Worm (Caenorhabditis elegans) whole organism, L1 larva: ENCODE measurements around the gene coq-8.
A peak's percentile ranks its signal among the peaks of the same experiment; 100 is the strongest.

Source experiments
- C16A3.4 ChIP-seq: fragments of 150-350 bp; optimal IDR thresholded peaks from 2 replicates; lab custom pipeline; 2014; ENCODE audit warnings: missing biosample characterization, missing genetic modification characterization
- aha-1 ChIP-seq: fragments of 150-350 bp; optimal IDR thresholded peaks from 2 replicates; lab custom pipeline; 2014; ENCODE audit warnings: missing biosample characterization, missing genetic modification characterization
- alr-1 ChIP-seq: fragments of 200-800 bp; sonication (Bioruptor generic); optimal IDR thresholded peaks from 2 replicates; lab custom pipeline; 2018; ENCODE audit warnings: borderline replicate concordance, mild to moderate bottlenecking, missing genetic modification characterization, missing compliant biosample characterization
- aly-2 ChIP-seq: fragments of 150-350 bp; optimal IDR thresholded peaks from 2 replicates; lab custom pipeline; 2014; ENCODE audit warnings: missing biosample characterization, missing genetic modification characterization
- ama-1 ChIP-seq: fragments of 150-350 bp; optimal IDR thresholded peaks from 2 replicates; lab custom pipeline; 2014
- blmp-1 ChIP-seq: fragments of 150-350 bp; optimal IDR thresholded peaks from 2 replicates; lab custom pipeline; 2014; ENCODE audit warnings: missing biosample characterization, missing genetic modification characterization
- ceh-63 ChIP-seq: fragments of 200-800 bp; sonication (Bioruptor generic); optimal IDR thresholded peaks from 2 replicates; lab custom pipeline; 2018; ENCODE audit warnings: mild to moderate bottlenecking, missing genetic modification characterization, missing compliant biosample characterization
- ceh-88 ChIP-seq: fragments of 200-800 bp; sonication (Bioruptor generic); IDR thresholded peaks from 2 replicates; pipeline ENCODE4 v1.3.6; 2022; ENCODE audit warnings: missing genetic modification characterization, missing compliant biosample characterization
- ceh-90 ChIP-seq: sonication (generic microtip); optimal IDR thresholded peaks from 2 replicates; lab custom pipeline; 2016; ENCODE audit warnings: missing genetic modification characterization, missing compliant biosample characterization
- dpl-1 ChIP-seq, 3 experiments: fragments of 150-350 bp in 2 of 3; sonication (generic microtip) in 1 of 3; optimal IDR thresholded peaks; 2 replicates each; lab custom pipeline; 2014 to 2017; ENCODE audit warnings: missing biosample characterization in 3 of 3, missing genetic modification characterization in 3 of 3, missing genetic modification reagents in 3 of 3
- dsc-1 ChIP-seq: sonication (generic microtip); optimal IDR thresholded peaks from 2 replicates; lab custom pipeline; 2016; ENCODE audit warnings: mild to moderate bottlenecking, missing genetic modification characterization, missing compliant biosample characterization
- efl-1 ChIP-seq, 4 experiments: fragments of 150-350 bp; optimal IDR thresholded peaks in 3 of 4; peaks in 1 of 4; 1 replicate in 1 of 4; 2 replicates in 3 of 4; lab custom pipeline; 2014; ENCODE audit warnings: missing biosample characterization in 2 of 4, missing genetic modification characterization in 2 of 4, missing genetic modification reagents in 2 of 4
- efl-3 ChIP-seq: fragments of 200-800 bp; sonication (Bioruptor generic); optimal IDR thresholded peaks from 2 replicates; lab custom pipeline; 2018; ENCODE audit warnings: mild to moderate bottlenecking, missing genetic modification characterization, missing compliant biosample characterization
- fkh-10 ChIP-seq: sonication (generic microtip); optimal IDR thresholded peaks from 2 replicates; lab custom pipeline; 2017; ENCODE audit warnings: missing biosample characterization, missing genetic modification reagents, missing genetic modification characterization
- fkh-4 ChIP-seq: sonication (generic microtip); optimal IDR thresholded peaks from 2 replicates; lab custom pipeline; 2016; ENCODE audit warnings: missing compliant biosample characterization, missing genetic modification characterization, borderline replicate concordance
- fkh-8 ChIP-seq: sonication (generic microtip); optimal IDR thresholded peaks from 2 replicates; lab custom pipeline; 2016; ENCODE audit warnings: mild to moderate bottlenecking, missing genetic modification characterization, missing compliant biosample characterization
- fos-1 ChIP-seq: fragments of 150-350 bp; optimal IDR thresholded peaks from 2 replicates; lab custom pipeline; 2014; ENCODE audit warnings: missing biosample characterization, missing genetic modification characterization
- grh-1 ChIP-seq: fragments of 200-800 bp; sonication (Bioruptor generic); IDR thresholded peaks from 2 replicates; pipeline ENCODE4 v1.3.6; 2022; ENCODE audit warnings: missing genetic modification reagents, missing genetic modification characterization, missing compliant biosample characterization
- hlh-17 ChIP-seq: fragments of 200-800 bp; sonication (Bioruptor generic); optimal IDR thresholded peaks from 2 replicates; lab custom pipeline; 2018; ENCODE audit warnings: missing genetic modification characterization, mild to moderate bottlenecking, missing compliant biosample characterization, moderate library complexity, borderline replicate concordance
- hlh-4 ChIP-seq: sonication (generic microtip); optimal IDR thresholded peaks from 2 replicates; lab custom pipeline; 2016; ENCODE audit warnings: mild to moderate bottlenecking, missing genetic modification characterization, missing compliant biosample characterization
- isw-1 ChIP-seq: fragments of 200-800 bp; sonication (Bioruptor generic); IDR thresholded peaks from 2 replicates; pipeline ENCODE4 v1.3.6; 2022; ENCODE audit warnings: missing genetic modification characterization, missing compliant biosample characterization
- jun-1 ChIP-seq: fragments of 150-350 bp; optimal IDR thresholded peaks from 2 replicates; lab custom pipeline; 2014; ENCODE audit warnings: missing biosample characterization, missing genetic modification reagents, missing genetic modification characterization
- lin-13 ChIP-seq: fragments of 150-350 bp; optimal IDR thresholded peaks from 2 replicates; lab custom pipeline; 2014; ENCODE audit warnings: missing biosample characterization, missing genetic modification reagents, missing genetic modification characterization
- lin-15B ChIP-seq: fragments of 150-350 bp; sonication (generic microtip); optimal IDR thresholded peaks from 3 replicates; lab custom pipeline; 2014; ENCODE audit warnings: missing biosample characterization, missing genetic modification characterization
- lin-35 ChIP-seq, 2 experiments: fragments of 150-350 bp; optimal IDR thresholded peaks; 2 replicates each; lab custom pipeline; 2014; ENCODE audit warnings: missing biosample characterization in 2 of 2, missing genetic modification characterization in 2 of 2, missing genetic modification reagents in 2 of 2
- lin-39 ChIP-seq: fragments of 150-350 bp; optimal IDR thresholded peaks from 2 replicates; lab custom pipeline; 2014; ENCODE audit warnings: missing biosample characterization, missing genetic modification reagents, missing genetic modification characterization
- lsy-2 ChIP-seq, 2 experiments: fragments of 150-350 bp; optimal IDR thresholded peaks; 2 replicates each; lab custom pipeline; 2014; ENCODE audit warnings: missing biosample characterization in 2 of 2, missing genetic modification characterization in 2 of 2
- mdl-1 ChIP-seq, 2 experiments: fragments of 150-350 bp; optimal IDR thresholded peaks; 2 replicates each; lab custom pipeline; 2014 to 2017; ENCODE audit warnings: missing biosample characterization in 2 of 2, missing genetic modification characterization in 2 of 2, inconsistent platforms in 1 of 2
- mep-1 ChIP-seq: fragments of 150-350 bp; optimal IDR thresholded peaks from 2 replicates; lab custom pipeline; 2014; ENCODE audit warnings: missing biosample characterization, missing genetic modification characterization
- nhr-19 ChIP-seq: fragments of 200-800 bp; sonication (Bioruptor generic); conservative IDR thresholded peaks from 2 replicates; pipeline ENCODE4 v1.3.6; 2022; ENCODE audit warnings: missing genetic modification characterization, missing compliant biosample characterization
- nhr-20 ChIP-seq: sonication (generic microtip); optimal IDR thresholded peaks from 2 replicates; lab custom pipeline; 2016; ENCODE audit warnings: mild to moderate bottlenecking, missing genetic modification characterization, missing compliant biosample characterization
- nhr-47 ChIP-seq: sonication (generic microtip); optimal IDR thresholded peaks from 2 replicates; lab custom pipeline; 2016; ENCODE audit warnings: mild to moderate bottlenecking, missing genetic modification characterization, moderate library complexity, missing compliant biosample characterization
- nhr-77 ChIP-seq: fragments of 150-350 bp; optimal IDR thresholded peaks from 2 replicates; lab custom pipeline; 2014; ENCODE audit warnings: missing biosample characterization, missing genetic modification characterization
- nhr-85 ChIP-seq: sonication (generic microtip); peaks from one replicate; lab custom pipeline; 2016; ENCODE audit warnings: missing genetic modification characterization, inconsistent platforms, missing compliant biosample characterization
- nhr-90 ChIP-seq: sonication (generic microtip); optimal IDR thresholded peaks from 2 replicates; lab custom pipeline; 2016; ENCODE audit warnings: mild to moderate bottlenecking, missing genetic modification characterization, missing compliant biosample characterization; ENCODE audit not compliant: poor library complexity
- pax-3 ChIP-seq: fragments of 200-800 bp; sonication (Bioruptor generic); optimal IDR thresholded peaks from 2 replicates; lab custom pipeline; 2018; ENCODE audit warnings: mild to moderate bottlenecking, missing genetic modification characterization, moderate library complexity, missing compliant biosample characterization
- pqm-1 ChIP-seq: sonication (generic microtip); optimal IDR thresholded peaks from 3 replicates; lab custom pipeline; 2017; ENCODE audit warnings: missing biosample characterization, missing genetic modification characterization
- sox-4 ChIP-seq: sonication (generic microtip); optimal IDR thresholded peaks from 2 replicates; lab custom pipeline; 2016; ENCODE audit warnings: missing genetic modification characterization, missing compliant biosample characterization
- sptf-1 ChIP-seq: fragments of 150-350 bp; optimal IDR thresholded peaks from 2 replicates; lab custom pipeline; 2014; ENCODE audit warnings: missing biosample characterization, missing genetic modification characterization
- swsn-7 ChIP-seq: sonication (generic microtip); optimal IDR thresholded peaks from 2 replicates; lab custom pipeline; 2016; ENCODE audit warnings: missing genetic modification characterization, missing compliant biosample characterization
- tbx-2 ChIP-seq: sonication (generic microtip); optimal IDR thresholded peaks from 2 replicates; lab custom pipeline; 2016; ENCODE audit warnings: missing genetic modification characterization, missing compliant biosample characterization
- tlp-1 ChIP-seq: fragments of 150-350 bp; optimal IDR thresholded peaks from 2 replicates; lab custom pipeline; 2014; ENCODE audit warnings: missing biosample characterization, missing genetic modification characterization
- unc-130 ChIP-seq: fragments of 150-350 bp; optimal IDR thresholded peaks from 2 replicates; lab custom pipeline; 2017; ENCODE audit warnings: missing biosample characterization, missing genetic modification characterization, inconsistent platforms
- unc-30 ChIP-seq: sonication (generic microtip); optimal IDR thresholded peaks from 2 replicates; lab custom pipeline; 2017; ENCODE audit warnings: missing biosample characterization, missing genetic modification characterization
- unc-86 ChIP-seq: sonication (generic microtip); optimal IDR thresholded peaks from 2 replicates; lab custom pipeline; 2016; ENCODE audit warnings: missing genetic modification characterization, missing compliant biosample characterization
- unc-98 ChIP-seq: fragments of 200-800 bp; sonication (Bioruptor generic); IDR thresholded peaks from 2 replicates; pipeline ENCODE4 v1.3.6; 2022; ENCODE audit warnings: missing genetic modification characterization, missing compliant biosample characterization
- zag-1 ChIP-seq: fragments of 150-350 bp; optimal IDR thresholded peaks from 2 replicates; lab custom pipeline; 2014; ENCODE audit warnings: missing biosample characterization, missing genetic modification characterization
- zip-4 ChIP-seq: fragments of 200-800 bp; sonication (Bioruptor generic); optimal IDR thresholded peaks from 2 replicates; lab custom pipeline; 2018; ENCODE audit warnings: mild to moderate bottlenecking, missing genetic modification characterization, moderate library complexity, missing compliant biosample characterization
- ztf-11 ChIP-seq, 2 experiments: sonication (generic microtip); optimal IDR thresholded peaks; 2 replicates each; lab custom pipeline; 2016 to 2017; ENCODE audit warnings: missing genetic modification characterization in 2 of 2, missing biosample characterization in 1 of 2, missing compliant biosample characterization in 1 of 2
- ztf-4 ChIP-seq: fragments of 150-350 bp; optimal IDR thresholded peaks from 2 replicates; lab custom pipeline; 2014; ENCODE audit warnings: missing biosample characterization, missing genetic modification characterization

The coq-8 gene

ce11 chrIII:4859039-4859438, 4.2 kb upstream of the coq-8 start, which contains the start of gene C35D10.6:
TSS of gene C35D10.6 (plus strand) at chrIII:4859339.
- TF ChIP-seq unc-98 (GFP tag; lab: Robert Waterston, UW) = no peak
- TF ChIP-seq efl-1 (optimal IDR thresholded peaks at IDR 0.05; lab: Kevin White, UChicago) = no peak
- TF ChIP-seq efl-1 (GFP tag; optimal IDR thresholded peaks at IDR 0.05 in 1 of 2; lab: Kevin White, UChicago) = peak in 1 of 2 experiments; percentile 76
- no peak for TF ChIP-seq lsy-2 (tag; optimal IDR thresholded peaks at IDR 0.05; lab: Kevin White, UChicago)

- TF ChIP-seq nhr-90 (tag; lab: Kevin White, UChicago) = peak; percentile 48
- no peak for TF ChIP-seq lin-15B (tag; lab: Kevin White, UChicago)
- TF ChIP-seq hlh-17 (GFP tag; lab: Kevin White, UChicago) = no peak
- no peak for TF ChIP-seq lin-35 (GFP tag; optimal IDR thresholded peaks at IDR 0.05; lab: Kevin White, UChicago)
- TF ChIP-seq lin-39 (tag; lab: Kevin White, UChicago) = no peak
- no peak for TF ChIP-seq isw-1 (GFP tag; lab: Robert Waterston, UW)
- TF ChIP-seq aha-1 (tag; lab: Kevin White, UChicago) = no peak
- no peak for TF ChIP-seq swsn-7 (tag; lab: Kevin White, UChicago)
- TF ChIP-seq unc-130 (tag; lab: Kevin White, UChicago) = no peak
- no peak for TF ChIP-seq efl-3 (GFP tag; lab: Kevin White, UChicago)
- TF ChIP-seq unc-30 (tag; lab: Kevin White, UChicago) = no peak
- peak; percentile 20 for TF ChIP-seq tbx-2 (tag; lab: Kevin White, UChicago)
- peak; percentile 42 for TF ChIP-seq nhr-47 (tag; lab: Kevin White, UChicago)
- TF ChIP-seq tlp-1 (tag; lab: Kevin White, UChicago) = no peak
- no peak for TF ChIP-seq fkh-4 (tag; lab: Kevin White, UChicago)
- no peak for TF ChIP-seq blmp-1 (tag; lab: Kevin White, UChicago)
- TF ChIP-seq nhr-20 (tag; lab: Kevin White, UChicago) = peak; percentile 12
- no peak for TF ChIP-seq zip-4
- TF ChIP-seq unc-98 (GFP tag; lab: Robert Waterston, UW) = no peak
- no peak for TF ChIP-seq ama-1
- no peak for TF ChIP-seq fkh-8 (tag; lab: Kevin White, UChicago)
- no peak for TF ChIP-seq unc-86 (tag; lab: Kevin White, UChicago)
- TF ChIP-seq efl-1 (optimal IDR thresholded peaks at IDR 0.05; lab: Kevin White, UChicago) = no peak
- peak in 1 of 2 experiments; percentile 27 for TF ChIP-seq efl-1 (GFP tag; optimal IDR thresholded peaks at IDR 0.05 in 1 of 2; lab: Kevin White, UChicago)
- no peak for TF ChIP-seq nhr-85 (tag; lab: Kevin White, UChicago)
- TF ChIP-seq grh-1 = no peak
- TF ChIP-seq mep-1 (tag; lab: Kevin White, UChicago) = no peak
- TF ChIP-seq hlh-4 = no peak
- TF ChIP-seq sptf-1 = no peak
- TF ChIP-seq C16A3.4 (tag; lab: Kevin White, UChicago) = no peak
- TF ChIP-seq dpl-1 (GFP tag; optimal IDR thresholded peaks at IDR 0.05; lab: Kevin White, UChicago) = peak in 2 of 3 experiments; percentile 4 to 17
- TF ChIP-seq dsc-1 = peak; percentile 7
- no peak for TF ChIP-seq fkh-10 (GFP tag; lab: Kevin White, UChicago)
- no peak for TF ChIP-seq alr-1 (tag; lab: Kevin White, UChicago)
- no peak for TF ChIP-seq sox-4 (tag; lab: Kevin White, UChicago)
- TF ChIP-seq ceh-90 (tag; lab: Kevin White, UChicago) = peak; percentile 81
- TF ChIP-seq pax-3 (tag; lab: Kevin White, UChicago) = no peak
- TF ChIP-seq ceh-88 (GFP tag; lab: Robert Waterston, UW) = no peak
- TF ChIP-seq nhr-19 = no peak
- TF ChIP-seq aly-2 = no peak
- no peak for TF ChIP-seq fos-1 (tag; lab: Kevin White, UChicago)
- no peak for TF ChIP-seq jun-1
- no peak for TF ChIP-seq zag-1 (tag; lab: Kevin White, UChicago)
- TF ChIP-seq nhr-77 (tag; lab: Kevin White, UChicago) = no peak
- TF ChIP-seq ztf-4 (tag; lab: Kevin White, UChicago) = no peak
- no peak for TF ChIP-seq mdl-1 (tag; optimal IDR thresholded peaks at IDR 0.05; lab: Kevin White, UChicago)
- TF ChIP-seq ztf-11 (tag; optimal IDR thresholded peaks at IDR 0.05; lab: Kevin White, UChicago) = peak in 1 of 2 experiments; percentile 39
- no peak for TF ChIP-seq lin-13 (GFP tag; lab: Kevin White, UChicago)
- TF ChIP-seq ceh-63 (GFP tag; lab: Kevin White, UChicago) = no peak
- TF ChIP-seq pqm-1 (tag; lab: Kevin White, UChicago) = no peak
These were observed 1.4 kb upstream of the coq-8 start, which contains the start of the genes C35D10.10 and C35D10.5 for ce11 chrIII:4861744-4862401. TSS of gene C35D10.10 (minus strand) at chrIII:4861794. TSS of gene C35D10.5 (plus strand) at chrIII:4862351.
